Worm (Caenorhabditis elegans) whole organism, young adult: ENCODE results near the gene cpg-9.

ENCODE experiments used
- B0035.1 ChIP-seq: sonication (generic microtip); optimal IDR thresholded peaks from 2 replicates; lab custom pipeline; 2016; ENCODE audit warnings: missing genetic modification characterization, mild to moderate bottlenecking, missing compliant biosample characterization, missing genotype, missing genetic modification reagents
- C17E4.6 ChIP-seq: fragments of 200-800 bp; sonication (Bioruptor generic); IDR thresholded peaks from 2 replicates; pipeline ENCODE4 v1.3.6; 2022; ENCODE audit warnings: missing genetic modification reagents, missing genetic modification characterization, missing compliant biosample characterization
- D2030.7 ChIP-seq: fragments of 200-800 bp; sonication (Bioruptor generic); IDR thresholded peaks from 2 replicates; pipeline ENCODE4 v1.3.6; 2022; ENCODE audit warnings: missing genetic modification reagents, missing genetic modification characterization, missing compliant biosample characterization
- F10E7.11 ChIP-seq: sonication (generic microtip); optimal IDR thresholded peaks from 2 replicates; lab custom pipeline; 2017; ENCODE audit warnings: mild to moderate bottlenecking, missing genetic modification characterization, moderate library complexity, missing compliant biosample characterization
- F23B12.7 ChIP-seq: sonication (generic microtip); optimal IDR thresholded peaks from 2 replicates; lab custom pipeline; 2017; ENCODE audit warnings: missing genetic modification characterization, mild to moderate bottlenecking, missing compliant biosample characterization, antibody characterized with exemption, moderate library complexity; ENCODE audit not compliant: insufficient read depth
- F33H1.4 ChIP-seq: fragments of 200-800 bp; sonication (Bioruptor generic); IDR thresholded peaks from 2 replicates; pipeline ENCODE4 v1.3.6; 2022; ENCODE audit warnings: missing genetic modification reagents, missing genetic modification characterization, missing compliant biosample characterization
- F49E8.2 ChIP-seq: sonication (generic microtip); optimal IDR thresholded peaks from 3 replicates; lab custom pipeline; 2017; ENCODE audit warnings: missing genetic modification characterization, mild to moderate bottlenecking, missing compliant biosample characterization, antibody characterized with exemption, moderate library complexity; ENCODE audit not compliant: insufficient read depth
- K12H6.12 ChIP-seq: fragments of 200-800 bp; sonication (Bioruptor generic); optimal IDR thresholded peaks from 2 replicates; lab custom pipeline; 2018; ENCODE audit warnings: mild to moderate bottlenecking, missing genetic modification characterization, missing compliant biosample characterization
- Y53F4B.3 ChIP-seq: fragments of 200-800 bp; sonication (Bioruptor generic); IDR thresholded peaks from 2 replicates; pipeline ENCODE4 v1.3.6; 2022; ENCODE audit warnings: missing genetic modification reagents, missing genetic modification characterization, missing compliant biosample characterization
- Y67H2A.10 ChIP-seq: fragments of 200-800 bp; sonication (Bioruptor generic); conservative IDR thresholded peaks from 2 replicates; pipeline ENCODE4 v1.3.6; 2022; ENCODE audit warnings: missing genetic modification reagents, missing genetic modification characterization, missing compliant biosample characterization
- attf-3 ChIP-seq: fragments of 200-800 bp; sonication (Bioruptor generic); conservative IDR thresholded peaks from 2 replicates; pipeline ENCODE4 v1.3.6; 2022; ENCODE audit warnings: missing genetic modification reagents, missing genetic modification characterization, missing compliant biosample characterization
- attf-6 ChIP-seq: fragments of 200-800 bp; sonication (Bioruptor generic); IDR thresholded peaks from 2 replicates; pipeline ENCODE4 v1.3.6; 2022; ENCODE audit warnings: missing genetic modification reagents, missing genetic modification characterization, missing compliant biosample characterization
- bed-2 ChIP-seq: fragments of 200-800 bp; sonication (Bioruptor generic); IDR thresholded peaks from 2 replicates; pipeline ENCODE4 v1.3.6; 2022; ENCODE audit warnings: missing genetic modification reagents, missing genetic modification characterization, missing compliant biosample characterization
- ceh-100 ChIP-seq: fragments of 200-800 bp; sonication (Bioruptor generic); IDR thresholded peaks from 2 replicates; pipeline ENCODE4 v1.3.6; 2022; ENCODE audit warnings: missing genetic modification reagents, missing genetic modification characterization, missing compliant biosample characterization
- ceh-91 ChIP-seq: fragments of 200-800 bp; sonication (Bioruptor generic); IDR thresholded peaks from 2 replicates; pipeline ENCODE4 v1.3.6; 2022; ENCODE audit warnings: missing genetic modification reagents, missing genetic modification characterization, missing compliant biosample characterization
- chd-7 ChIP-seq: sonication (generic microtip); optimal IDR thresholded peaks from 2 replicates; lab custom pipeline; 2016; ENCODE audit warnings: mild to moderate bottlenecking, missing genetic modification characterization, moderate library complexity, missing compliant biosample characterization
- efl-1 ChIP-seq: fragments of 150-350 bp; optimal IDR thresholded peaks from 2 replicates; lab custom pipeline; 2014; ENCODE audit warnings: missing biosample characterization, missing genetic modification reagents, missing genetic modification characterization
- egrh-3 ChIP-seq: fragments of 200-800 bp; sonication (Bioruptor generic); IDR thresholded peaks from 2 replicates; pipeline ENCODE4 v1.3.6; 2022; ENCODE audit warnings: missing genetic modification reagents, missing genetic modification characterization, missing compliant biosample characterization
- ets-4 ChIP-seq: fragments of 200-800 bp; sonication (Bioruptor generic); optimal IDR thresholded peaks from 2 replicates; lab custom pipeline; 2018; ENCODE audit warnings: mild to moderate bottlenecking, missing genetic modification characterization, missing compliant biosample characterization
- hrde-1 ChIP-seq: sonication (generic microtip); optimal IDR thresholded peaks from 2 replicates; lab custom pipeline; 2016; ENCODE audit warnings: missing genetic modification characterization, mild to moderate bottlenecking, missing compliant biosample characterization, moderate library complexity, missing genotype, missing genetic modification reagents, borderline replicate concordance
- hsf-1 ChIP-seq: fragments of 200-800 bp; sonication (Bioruptor generic); IDR thresholded peaks from 2 replicates; pipeline ENCODE4 v1.3.6; 2022; ENCODE audit warnings: missing genetic modification reagents, missing genetic modification characterization, missing compliant biosample characterization
- let-607 ChIP-seq, 2 experiments: fragments of 200-800 bp in 1 of 2; sonication (Bioruptor generic) in 1 of 2; sonication (generic microtip) in 1 of 2; optimal IDR thresholded peaks; 2 replicates each; lab custom pipeline; 2016 to 2018; ENCODE audit warnings: mild to moderate bottlenecking in 2 of 2, missing compliant biosample characterization in 2 of 2, missing genetic modification characterization in 2 of 2, moderate library complexity in 2 of 2, missing genotype in 1 of 2
- lir-1 ChIP-seq: fragments of 200-800 bp; sonication (Bioruptor generic); conservative IDR thresholded peaks from 2 replicates; pipeline ENCODE4 v1.3.6; 2022; ENCODE audit warnings: missing genetic modification reagents, missing genetic modification characterization, missing compliant biosample characterization
- lsl-1 ChIP-seq: fragments of 200-800 bp; sonication (Bioruptor generic); optimal IDR thresholded peaks from 2 replicates; lab custom pipeline; 2018; ENCODE audit warnings: mild to moderate bottlenecking, missing genetic modification characterization, moderate library complexity, missing compliant biosample characterization
- madf-10 ChIP-seq: sonication (generic microtip); optimal IDR thresholded peaks from 2 replicates; lab custom pipeline; 2016; ENCODE audit warnings: mild to moderate bottlenecking, missing genetic modification characterization, missing compliant biosample characterization
- madf-6 ChIP-seq: fragments of 200-800 bp; sonication (Bioruptor generic); IDR thresholded peaks from 2 replicates; pipeline ENCODE4 v1.3.6; 2022; ENCODE audit warnings: missing genetic modification reagents, missing genetic modification characterization, missing compliant biosample characterization
- mcd-1 ChIP-seq: fragments of 200-800 bp; sonication (Bioruptor generic); IDR thresholded peaks from 2 replicates; pipeline ENCODE4 v1.3.6; 2022; ENCODE audit warnings: missing genetic modification reagents, missing genetic modification characterization, missing compliant biosample characterization
- mxl-1 ChIP-seq: sonication (generic microtip); optimal IDR thresholded peaks from 2 replicates; lab custom pipeline; 2016; ENCODE audit warnings: missing genetic modification characterization, missing compliant biosample characterization
- nfya-2 ChIP-seq: fragments of 200-800 bp; sonication (Bioruptor generic); IDR thresholded peaks from 2 replicates; pipeline ENCODE4 v1.3.6; 2022; ENCODE audit warnings: missing genetic modification reagents, missing genetic modification characterization, missing compliant biosample characterization
- nhr-179 ChIP-seq: sonication (generic microtip); optimal IDR thresholded peaks from 2 replicates; lab custom pipeline; 2016; ENCODE audit warnings: mild to moderate bottlenecking, missing genetic modification characterization, missing compliant biosample characterization
- nhr-27 ChIP-seq: fragments of 200-800 bp; sonication (Bioruptor generic); optimal IDR thresholded peaks from 2 replicates; lab custom pipeline; 2018; ENCODE audit warnings: mild to moderate bottlenecking, missing genetic modification characterization, moderate library complexity, missing compliant biosample characterization
- nhr-90 ChIP-seq: sonication (generic microtip); optimal IDR thresholded peaks from 2 replicates; lab custom pipeline; 2016; ENCODE audit warnings: missing genotype, mild to moderate bottlenecking, missing genetic modification characterization, missing compliant biosample characterization
- pha-4 ChIP-seq: fragments of 150-350 bp; sonication (generic microtip); optimal IDR thresholded peaks from 2 replicates; lab custom pipeline; 2014; ENCODE audit warnings: missing biosample characterization, missing genetic modification reagents, missing genetic modification characterization
- repo-1 ChIP-seq: sonication (generic microtip); optimal IDR thresholded peaks from 2 replicates; lab custom pipeline; 2017; ENCODE audit warnings: mild to moderate bottlenecking, missing genetic modification characterization, missing compliant biosample characterization
- snpc-3.4 ChIP-seq: sonication (generic microtip); optimal IDR thresholded peaks from 2 replicates; lab custom pipeline; 2017; ENCODE audit warnings: missing genetic modification characterization, mild to moderate bottlenecking, missing compliant biosample characterization, antibody characterized with exemption, moderate library complexity, missing genotype, missing genetic modification reagents
- tlf-1 ChIP-seq: fragments of 200-800 bp; sonication (Bioruptor generic); optimal IDR thresholded peaks from 2 replicates; lab custom pipeline; 2018; ENCODE audit warnings: mild to moderate bottlenecking, missing genetic modification characterization, missing compliant biosample characterization
- unc-62 ChIP-seq: fragments of 150-350 bp; optimal IDR thresholded peaks from 2 replicates; lab custom pipeline; 2014; ENCODE audit warnings: missing biosample characterization, missing genetic modification reagents, missing genetic modification characterization
- xnd-1 ChIP-seq: sonication (generic microtip); optimal IDR thresholded peaks from 2 replicates; lab custom pipeline; 2016; ENCODE audit warnings: missing genotype, missing genetic modification reagents, missing genetic modification characterization, missing compliant biosample characterization
- zfh-2 ChIP-seq: fragments of 200-800 bp; sonication (Bioruptor generic); conservative IDR thresholded peaks from 2 replicates; pipeline ENCODE4 v1.3.6; 2022; ENCODE audit warnings: missing genetic modification reagents, missing genetic modification characterization, missing compliant biosample characterization
- ztf-25 ChIP-seq: fragments of 200-800 bp; sonication (Bioruptor generic); IDR thresholded peaks from 2 replicates; pipeline ENCODE4 v1.3.6; 2022; ENCODE audit warnings: missing genetic modification reagents, missing genetic modification characterization, missing compliant biosample characterization
- ztf-26 ChIP-seq: sonication (generic microtip); optimal IDR thresholded peaks from 2 replicates; lab custom pipeline; 2017; ENCODE audit warnings: missing genetic modification characterization, missing compliant biosample characterization

The cpg-9 gene

ce11 chrIV:3071997-3072396, 2.0 kb upstream of the cpg-9 start, which contains the start of gene Y67D8C.2:
Gene Y67D8C.2 (plus strand): TSS chrIV:3072297.
- TF ChIP-seq let-607 (tag; optimal IDR thresholded peaks at IDR 0.05; lab: Kevin White, UChicago): no peak
- TF ChIP-seq chd-7 (tag; lab: Kevin White, UChicago): no peak
- no peak for TF ChIP-seq F49E8.2 (tag; lab: Kevin White, UChicago)
- TF ChIP-seq nhr-27 (tag; lab: Kevin White, UChicago): no peak
- no peak for TF ChIP-seq F23B12.7 (tag; lab: Kevin White, UChicago)
- TF ChIP-seq hsf-1 (GFP tag; lab: Robert Waterston, UW): no peak
- TF ChIP-seq, all 124 proteins: peak for 0

- TF ChIP-seq attf-6 (GFP tag; lab: Robert Waterston, UW): no peak
- TF ChIP-seq nhr-27 (tag; lab: Kevin White, UChicago): no peak
- no peak for TF ChIP-seq hrde-1 (tag; lab: Kevin White, UChicago)
- TF ChIP-seq D2030.7 (GFP tag; lab: Robert Waterston, UW): no peak
- TF ChIP-seq tlf-1 (GFP tag; lab: Kevin White, UChicago): no peak
- TF ChIP-seq, all 124 proteins: peak for 0
Observed at ce11 chrIV:3066834-3067233, 3.2 kb downstream of the cpg-9 start, which contains the start of gene Y67D8C.7. Gene Y67D8C.7 (minus strand): TSS chrIV:3066934.

- TF ChIP-seq mcd-1 (0 out of 2 replicates have a peak, but pooled peaks have one; percentile 19), egrh-3 (GFP tag; lab: Robert Waterston, UW) (peak; percentile 72; the same call in 1 of the 2 replicates), Y67H2A.10 (GFP tag; lab: Robert Waterston, UW) (no peak), F10E7.11 (tag; lab: Kevin White, UChicago) (no peak), zfh-2 (GFP tag; lab: Robert Waterston, UW) (peak; percentile 84), C17E4.6 (no peak)
Observed at ce11 chrIV:3062936-3063439, 7.0 kb downstream of the cpg-9 start, which contains the start of gene Y67D8C.6. Gene Y67D8C.6 (minus strand): TSS chrIV:3063389.

- no peak for TF ChIP-seq ztf-25 (GFP tag; lab: Robert Waterston, UW)
- peak; percentile 70 for TF ChIP-seq D2030.7 (GFP tag; lab: Robert Waterston, UW)
- peak; percentile 35 for TF ChIP-seq efl-1 (GFP tag; lab: Kevin White, UChicago)
- no peak for TF ChIP-seq nfya-2 (GFP tag; lab: Robert Waterston, UW)
- TF ChIP-seq madf-10 (tag; lab: Kevin White, UChicago): no peak
- peak; percentile 90 for TF ChIP-seq lsl-1 (GFP tag; lab: Kevin White, UChicago)
- no peak for TF ChIP-seq let-607 (tag; optimal IDR thresholded peaks at IDR 0.05; lab: Kevin White, UChicago)
- peak; percentile 82 for TF ChIP-seq ceh-91
- peak; percentile 86 for TF ChIP-seq madf-6
- TF ChIP-seq ceh-100 (GFP tag; lab: Robert Waterston, UW): peak; percentile 68; the same call in 1 of the 2 replicates
- peak; percentile 28 for TF ChIP-seq F49E8.2 (tag; lab: Kevin White, UChicago)
- TF ChIP-seq pha-4 (tag; lab: Kevin White, UChicago): no peak
- peak; percentile 55; the same call in 1 of the 2 replicates for TF ChIP-seq attf-3 (GFP tag; lab: Robert Waterston, UW)
- no peak for TF ChIP-seq lir-1 (GFP tag; lab: Robert Waterston, UW)
- TF ChIP-seq K12H6.12 (tag; lab: Kevin White, UChicago): no peak
- TF ChIP-seq unc-62 (GFP tag; lab: Kevin White, UChicago): no peak
- TF ChIP-seq xnd-1: peak; percentile 55
- TF ChIP-seq zfh-2 (GFP tag; lab: Robert Waterston, UW): no peak
- TF ChIP-seq snpc-3.4 (tag; lab: Kevin White, UChicago): no peak
- no peak for TF ChIP-seq ets-4 (GFP tag; lab: Kevin White, UChicago)
- no peak for TF ChIP-seq B0035.1 (tag; lab: Kevin White, UChicago)
- TF ChIP-seq mxl-1 (tag; lab: Kevin White, UChicago): no peak
- no peak for TF ChIP-seq nhr-179 (tag; lab: Kevin White, UChicago)
- no peak for TF ChIP-seq nhr-90 (tag; lab: Kevin White, UChicago)
- TF ChIP-seq mcd-1: peak; percentile 87
- TF ChIP-seq ztf-26: no peak
- no peak for TF ChIP-seq Y53F4B.3
- peak; percentile 83 for TF ChIP-seq F33H1.4 (GFP tag; lab: Robert Waterston, UW)
- no peak for TF ChIP-seq repo-1 (tag; lab: Kevin White, UChicago)
- no peak for TF ChIP-seq bed-2
Observed at ce11 chrIV:3055848-3056247, 14.2 kb downstream of the cpg-9 start.
